Fruit fly (Drosophila melanogaster): ENCODE data around the gene Gr10a.

Gene Gr10a

dm6 chrX:11452846-11453391 lies 35.7 kb upstream of the Gr10a start (continued):
- peak; percentile 64 for TF ChIP-seq Meics (GFP tag; optimal IDR thresholded peaks at IDR 0.05)
- TF ChIP-seq ems (GFP tag; optimal IDR thresholded peaks at IDR 0.05), result peak; percentile 63
- TF ChIP-seq CG6254 (GFP tag; optimal IDR thresholded peaks at IDR 0.05), result peak; percentile 55
- TF ChIP-seq CG9932 (GFP tag; IDR thresholded peaks at IDR 0.05), result peak; percentile 66
- TF ChIP-seq sisA (GFP tag; IDR thresholded peaks at IDR 0.05), result peak; percentile 75
- peak; percentile 86 for TF ChIP-seq Awh (GFP tag; IDR thresholded peaks at IDR 0.05)
- TF ChIP-seq trem (tag; optimal IDR thresholded peaks at IDR 0.05), result peak; percentile 65
- peak; percentile 81 for TF ChIP-seq wdn (GFP tag; IDR thresholded peaks at IDR 0.05)
- TF ChIP-seq lola (GFP tag; optimal IDR thresholded peaks at IDR 0.05), result peak in 1 of 3 experiments; percentile 36
- peak; percentile 85 for TF ChIP-seq dysf (GFP tag; IDR thresholded peaks at IDR 0.05)
- TF ChIP-seq Dfd (GFP tag; optimal IDR thresholded peaks at IDR 0.05), result no peak
- peak; percentile 78 for TF ChIP-seq grau (tag; optimal IDR thresholded peaks at IDR 0.05)
- peak; percentile 35 for TF ChIP-seq CG1529 (GFP tag; optimal IDR thresholded peaks at IDR 0.05)
- peak; percentile 70 for TF ChIP-seq PHDP (tag; optimal IDR thresholded peaks at IDR 0.05)
- peak; percentile 1 for TF ChIP-seq CG18011 (GFP tag; optimal IDR thresholded peaks at IDR 0.05)
- TF ChIP-seq ham (GFP tag; IDR thresholded peaks at IDR 0.05), result no peak
- no peak for TF ChIP-seq Hey (tag; optimal IDR thresholded peaks at IDR 0.05)
- TF ChIP-seq CG2678 (tag; optimal IDR thresholded peaks at IDR 0.05), result peak; percentile 83
- TF ChIP-seq nau (GFP tag; optimal IDR thresholded peaks at IDR 0.05), result peak; percentile 55
- TF ChIP-seq CG31224 (GFP tag; IDR thresholded peaks at IDR 0.05), result peak; percentile 49; the same call in 1 of the 2 replicates
- no peak for TF ChIP-seq cad (GFP tag; optimal IDR thresholded peaks at IDR 0.05)
- TF ChIP-seq Six4 (GFP tag; optimal IDR thresholded peaks at IDR 0.05), result peak; percentile 52
- TF ChIP-seq nom (GFP tag; optimal IDR thresholded peaks at IDR 0.05), result peak; percentile 10
- TF ChIP-seq CG31441 (GFP tag; IDR thresholded peaks at IDR 0.05), result peak; percentile 60; the same call in 1 of the 2 replicates
- TF ChIP-seq CG1603 (tag; optimal IDR thresholded peaks at IDR 0.05), result peak; percentile 88
- peak; percentile 97 for TF ChIP-seq sens (GFP tag)
- TF ChIP-seq esg (GFP tag; conservative IDR thresholded peaks at IDR 0.05), result peak; percentile 86
- peak; percentile 70 for TF ChIP-seq croc (GFP tag; conservative IDR thresholded peaks at IDR 0.05)
- TF ChIP-seq ftz-f1 (GFP tag; optimal IDR thresholded peaks at IDR 0.05), result peak; percentile 24
- peak; percentile 45; the same call in 1 of the 2 replicates for TF ChIP-seq CG43689 (GFP tag; IDR thresholded peaks at IDR 0.05)
- peak; percentile 53 to 70 for TF ChIP-seq chif (GFP tag; optimal IDR thresholded peaks at IDR 0.05)
- peak; percentile 73; the same call in 2 of the 3 replicates for TF ChIP-seq CG2889 (GFP tag; IDR thresholded peaks at IDR 0.05)
- TF ChIP-seq CG17328 (GFP tag; IDR thresholded peaks at IDR 0.05), result peak; percentile 84
- peak; percentile 78 for TF ChIP-seq Side (GFP tag; optimal IDR thresholded peaks at IDR 0.05)
- peak; percentile 68 for TF ChIP-seq Chrac-16 (GFP tag; optimal IDR thresholded peaks at IDR 0.05)
- peak; percentile 58 for TF ChIP-seq CG17612 (GFP tag; IDR thresholded peaks at IDR 0.05)
- peak; percentile 20 for TF ChIP-seq fd102C (GFP tag; optimal IDR thresholded peaks at IDR 0.05)
- TF ChIP-seq CG12104 (GFP tag; optimal IDR thresholded peaks at IDR 0.05), result peak; percentile 20
- TF ChIP-seq CG16779 (GFP tag; IDR thresholded peaks at IDR 0.05), result peak; percentile 43; the same call in 1 of the 2 replicates
- no peak for TF ChIP-seq inv (GFP tag; IDR thresholded peaks at IDR 0.05; ENCODE audit: partially characterized antibody)
- peak; percentile 56 for TF ChIP-seq CG10147 (GFP tag; optimal IDR thresholded peaks at IDR 0.05)
- TF ChIP-seq MESR4 (GFP tag; optimal IDR thresholded peaks at IDR 0.05), result peak; percentile 15
- TF ChIP-seq CG14667 (GFP tag; IDR thresholded peaks at IDR 0.05), result peak; percentile 73
- peak; percentile 78 for TF ChIP-seq cwo (GFP tag; optimal IDR thresholded peaks at IDR 0.05)
- TF ChIP-seq Optix (GFP tag; IDR thresholded peaks at IDR 0.05), result peak; percentile 79
- TF ChIP-seq HLH3B (GFP tag; IDR thresholded peaks at IDR 0.05), result peak; percentile 83
- TF ChIP-seq otp (GFP tag; IDR thresholded peaks at IDR 0.05), result peak; percentile 92
- TF ChIP-seq CG10654 (GFP tag; optimal IDR thresholded peaks at IDR 0.05), result peak; percentile 59
- TF ChIP-seq Hr3 (GFP tag; optimal IDR thresholded peaks at IDR 0.05), result peak; percentile 40
- peak; percentile 100 for TF ChIP-seq Elba2 (GFP tag; optimal IDR thresholded peaks at IDR 0.05)
